Worm (Caenorhabditis elegans): Measurements from ENCODE around the gene C50H2.7.

The C50H2.7 gene

DNA sequence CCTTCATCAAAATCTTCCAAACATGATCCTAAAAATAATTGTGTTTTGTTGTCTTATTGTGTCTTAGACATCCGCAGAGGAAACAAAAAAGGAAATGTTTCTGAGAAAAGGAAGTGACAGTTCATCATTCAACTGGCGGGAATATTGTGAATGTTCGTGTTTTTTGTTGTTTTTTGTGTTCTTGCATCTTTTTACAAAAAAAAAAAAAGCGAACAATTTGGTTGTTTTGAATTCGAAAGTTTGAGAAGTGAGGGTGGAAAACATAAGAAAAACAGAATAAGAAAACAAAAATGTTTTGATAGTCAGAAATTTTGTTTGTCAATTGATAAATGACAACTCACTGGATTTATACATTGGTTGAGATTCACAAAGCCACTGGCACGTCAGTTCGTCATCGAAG lies 13.0 kb upstream of the C50H2.7 start:
- TF ChIP-seq mdl-1 (tag; optimal IDR thresholded peaks at IDR 0.05) (no peak), skn-1 (tag; optimal IDR thresholded peaks at IDR 0.05) (no peak), aly-2 (tag; optimal IDR thresholded peaks at IDR 0.05) (no peak), nhr-67 (tag; optimal IDR thresholded peaks at IDR 0.05) (no peak), tbx-2 (tag; optimal IDR thresholded peaks at IDR 0.05) (no peak), unc-39 (tag; optimal IDR thresholded peaks at IDR 0.05) (no peak), lin-15B (tag; optimal IDR thresholded peaks at IDR 0.05) (no peak), pqm-1 (tag; optimal IDR thresholded peaks at IDR 0.05) (no peak), nhr-237 (tag; optimal IDR thresholded peaks at IDR 0.05) (no peak), ceh-82 (tag; optimal IDR thresholded peaks at IDR 0.05) (no peak), fkh-2 (tag; optimal IDR thresholded peaks at IDR 0.05) (no peak), nhr-28 (tag; optimal IDR thresholded peaks at IDR 0.05) (no peak), ceh-16 (tag; optimal IDR thresholded peaks at IDR 0.05) (no peak), elt-2 (tag; optimal IDR thresholded peaks at IDR 0.05) (no peak), zag-1 (tag; optimal IDR thresholded peaks at IDR 0.05) (no peak), R02D3.7 (tag; optimal IDR thresholded peaks at IDR 0.05) (no peak), hmg-11 (tag; optimal IDR thresholded peaks at IDR 0.05) (no peak)

DNA sequence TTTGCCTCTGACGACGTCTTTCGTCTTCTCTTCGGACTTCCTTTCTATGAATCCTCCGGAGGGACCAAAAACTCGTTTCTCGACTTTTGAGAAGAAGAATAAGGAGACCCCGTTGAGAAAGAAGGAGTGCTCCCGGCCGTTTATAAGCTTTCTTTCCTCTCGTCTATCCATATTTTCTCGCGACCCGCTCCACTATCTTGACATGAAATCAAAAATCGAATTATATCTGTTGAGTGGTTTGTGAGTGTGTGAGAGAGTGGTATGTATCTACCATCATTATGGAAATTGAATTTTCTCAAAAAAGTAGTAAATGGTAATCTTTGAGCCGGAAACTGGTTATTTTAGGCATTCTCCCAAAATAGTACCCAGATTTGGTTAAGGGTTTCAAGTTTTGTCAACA lies 11.4 kb upstream of the C50H2.7 start:
- TF ChIP-seq elt-1 (tag; optimal IDR thresholded peaks at IDR 0.05) (peak; percentile 57), daf-12 (tag; optimal IDR thresholded peaks at IDR 0.05) (no peak), R02D3.7 (tag; optimal IDR thresholded peaks at IDR 0.05) (no peak)

DNA sequence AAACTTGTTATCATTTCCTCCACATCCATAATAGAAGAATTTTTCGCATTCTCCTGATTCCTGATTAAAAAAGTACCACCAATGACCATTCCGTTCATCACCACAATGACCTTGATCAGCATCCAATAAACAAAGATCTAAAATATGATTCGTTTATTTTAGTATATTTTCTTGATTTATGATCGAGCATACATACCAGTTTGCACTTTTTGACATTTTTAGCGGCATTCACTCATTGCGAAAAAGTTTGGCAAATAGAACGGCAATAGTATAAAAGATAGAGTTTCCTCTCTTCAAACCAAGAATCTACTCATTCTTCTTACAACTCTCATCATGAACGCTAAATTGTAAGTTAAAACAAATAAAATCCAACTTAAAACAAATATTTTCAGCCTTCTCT lies 8.7 kb upstream of the C50H2.7 start, which contains the start of gene fipr-10:
TSS of gene fipr-10 (plus strand) at position 301 of the 400 bp plus-strand sequence.
- no peak for TF ChIP-seq fos-1 (tag; optimal IDR thresholded peaks at IDR 0.05)
- no peak for TF ChIP-seq nhr-28 (tag; optimal IDR thresholded peaks at IDR 0.05)
- no peak for TF ChIP-seq ceh-28 (tag; optimal IDR thresholded peaks at IDR 0.05)

DNA sequence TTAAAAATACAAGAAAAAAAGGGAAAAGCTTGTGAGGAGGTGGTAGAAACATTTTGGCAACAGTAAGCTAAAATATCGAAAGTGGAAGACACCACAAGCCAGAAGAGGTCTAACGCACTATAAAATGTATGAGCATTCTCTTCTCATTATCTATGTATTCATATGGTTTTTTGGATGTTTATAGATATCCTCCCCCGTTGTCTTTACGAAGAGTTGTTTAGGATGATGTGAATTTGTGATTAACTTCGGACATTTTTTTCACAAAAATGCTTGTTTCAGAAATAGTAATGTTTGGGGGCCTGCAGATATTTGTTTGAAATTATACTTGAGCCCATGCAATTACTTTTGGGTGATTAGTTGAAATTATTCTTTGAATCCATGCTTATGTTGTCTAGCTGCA lies 7.6 kb upstream of the C50H2.7 start, which contains the start of gene mec-9:
TSS of gene mec-9 (minus strand) at position 101 of the 400 bp plus-strand sequence.
- TF ChIP-seq nhr-77 (tag; optimal IDR thresholded peaks at IDR 0.05) (no peak), nhr-28 (tag; optimal IDR thresholded peaks at IDR 0.05) (no peak), skn-1 (tag; optimal IDR thresholded peaks at IDR 0.05) (no peak), ztf-11 (tag; optimal IDR thresholded peaks at IDR 0.05) (no peak), egl-5 (tag; optimal IDR thresholded peaks at IDR 0.05) (no peak), elt-3 (tag; optimal IDR thresholded peaks at IDR 0.05) (no peak)

DNA sequence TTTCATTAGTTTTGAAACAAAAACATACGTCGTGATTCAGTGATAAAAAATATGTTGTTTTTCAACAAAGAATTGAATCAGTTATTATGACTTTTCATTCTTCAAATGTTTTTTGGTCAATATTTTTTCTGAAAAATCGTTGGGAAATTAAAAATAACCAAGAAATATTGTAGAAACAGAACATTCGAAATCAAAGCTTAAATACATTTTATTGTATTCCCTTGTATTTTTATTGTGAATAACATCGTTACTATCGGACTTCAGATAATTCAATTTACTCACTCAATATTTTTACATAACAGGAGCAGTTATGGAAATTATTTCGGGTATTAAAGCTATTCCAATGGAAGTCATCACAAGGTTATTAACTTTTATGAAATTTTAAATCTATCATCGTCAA lies 5.9 kb upstream of the C50H2.7 start, which contains the start of gene C50H2.4:
TSS of gene C50H2.4 (plus strand) at position 301 of the 400 bp plus-strand sequence.
- TF ChIP-seq nhr-28 (tag; optimal IDR thresholded peaks at IDR 0.05) (no peak), nhr-11 (tag; optimal IDR thresholded peaks at IDR 0.05) (no peak), skn-1 (tag; optimal IDR thresholded peaks at IDR 0.05) (no peak), fos-1 (tag; optimal IDR thresholded peaks at IDR 0.05) (no peak)

DNA sequence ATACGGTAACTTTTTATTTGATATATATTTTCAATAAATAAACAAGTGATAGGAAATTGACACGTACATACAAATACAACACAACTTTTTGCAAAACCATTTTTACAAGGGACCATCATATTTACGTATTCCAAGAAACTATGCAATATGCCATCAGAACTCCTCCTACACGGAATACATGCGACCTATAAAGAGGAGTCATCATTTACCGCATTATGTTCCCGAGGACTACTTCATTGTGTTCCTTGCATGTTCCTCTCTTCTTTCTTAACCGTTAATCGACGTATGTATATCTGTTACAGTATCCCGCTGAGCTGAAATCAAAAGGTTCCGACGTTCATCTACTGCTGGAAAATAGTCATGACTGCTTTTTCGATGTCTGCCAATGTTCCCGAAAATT lies 4.2 kb upstream of the C50H2.7 start, which contains the start of gene C50H2.5:
TSS of gene C50H2.5 (plus strand) at position 301 of the 400 bp plus-strand sequence.
- TF ChIP-seq ztf-11 (tag; optimal IDR thresholded peaks at IDR 0.05) (no peak), ceh-28 (tag; optimal IDR thresholded peaks at IDR 0.05) (no peak), nhr-23 (tag; optimal IDR thresholded peaks at IDR 0.05) (no peak), nhr-77 (tag; optimal IDR thresholded peaks at IDR 0.05) (no peak), skn-1 (tag; optimal IDR thresholded peaks at IDR 0.05) (no peak), snpc-4 (tag; optimal IDR thresholded peaks at IDR 0.05) (no peak), hmg-11 (tag; optimal IDR thresholded peaks at IDR 0.05) (no peak)

DNA sequence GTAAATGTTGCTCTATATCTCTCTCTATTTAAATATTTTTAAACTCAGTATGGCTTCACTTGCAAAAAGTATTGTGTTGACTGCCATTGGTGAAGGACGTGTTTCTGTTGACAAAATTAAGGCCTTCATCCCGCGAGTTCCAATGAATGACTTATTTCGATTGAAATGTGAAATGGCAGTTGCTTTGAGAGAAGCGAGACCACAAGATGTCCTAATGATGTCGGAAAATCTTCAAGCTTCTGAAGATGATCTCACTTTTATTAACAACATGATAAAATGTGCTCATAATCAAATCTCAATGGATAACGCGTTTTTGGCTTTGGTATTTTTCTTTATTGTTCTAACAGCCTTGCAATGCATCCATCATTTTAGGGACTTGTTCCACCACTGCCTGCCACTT lies 1.3 kb upstream of the C50H2.7 start, which contains the start of gene ceh-75:
TSS of gene ceh-75 (plus strand) at position 50 of the 400 bp plus-strand sequence.
- TF ChIP-seq ztf-4 (tag; optimal IDR thresholded peaks at IDR 0.05) (no peak), ztf-11 (tag; optimal IDR thresholded peaks at IDR 0.05) (no peak), R02D3.7 (tag; optimal IDR thresholded peaks at IDR 0.05) (no peak), egl-27 (tag; optimal IDR thresholded peaks at IDR 0.05) (no peak), nhr-43 (tag; optimal IDR thresholded peaks at IDR 0.05; ENCODE audit: poor library complexity, severe bottlenecking) (no peak), skn-1 (tag; optimal IDR thresholded peaks at IDR 0.05) (no peak)
